Fruit fly (Drosophila melanogaster) whole organism, adult: Measurements from ENCODE around the gene CG7557.

Experiments
- CG11617 ChIP-seq: fragments of 200-800 bp; sonication (Bioruptor generic); optimal IDR thresholded peaks from 2 replicates; lab custom pipeline; 2017; ENCODE audit warnings: mild to moderate bottlenecking, missing biosample characterization, missing genetic modification reagents, missing genetic modification characterization
- CG12768 ChIP-seq: fragments of 200-800 bp; sonication (Bioruptor generic); optimal IDR thresholded peaks from 2 replicates; lab custom pipeline; 2017; ENCODE audit warnings: missing biosample characterization, missing genetic modification characterization, mild to moderate bottlenecking, moderate library complexity, missing genetic modification reagents
- CG14711 ChIP-seq: fragments of 200-800 bp; sonication (Bioruptor generic); optimal IDR thresholded peaks from 2 replicates; lab custom pipeline; 2018; ENCODE audit warnings: missing biosample characterization, mild to moderate bottlenecking, missing genetic modification characterization, moderate library complexity
- CG1620 ChIP-seq: fragments of 200-800 bp; sonication (Bioruptor generic); optimal IDR thresholded peaks from 2 replicates; lab custom pipeline; 2016; ENCODE audit warnings: missing biosample characterization, missing genetic modification characterization
- CG33017 ChIP-seq: fragments of 200-800 bp; sonication (Bioruptor generic); optimal IDR thresholded peaks from 2 replicates; lab custom pipeline; 2018; ENCODE audit warnings: missing biosample characterization, mild to moderate bottlenecking, missing genetic modification characterization, moderate library complexity
- CG5204 ChIP-seq: fragments of 200-800 bp; sonication (Bioruptor generic); optimal IDR thresholded peaks from 2 replicates; lab custom pipeline; 2016; ENCODE audit warnings: missing biosample characterization, missing genetic modification characterization
- CG7045 ChIP-seq: fragments of 200-800 bp; sonication (Bioruptor generic); optimal IDR thresholded peaks from 2 replicates; lab custom pipeline; 2017; ENCODE audit warnings: missing biosample characterization, mild to moderate bottlenecking, missing genetic modification characterization
- CG7101 ChIP-seq: fragments of 200-800 bp; sonication (Bioruptor generic); optimal IDR thresholded peaks from 2 replicates; lab custom pipeline; 2018; ENCODE audit warnings: missing biosample characterization, mild to moderate bottlenecking, missing genetic modification characterization, moderate library complexity
- Clk ChIP-seq: fragments of 200-800 bp; sonication (Bioruptor generic); optimal IDR thresholded peaks from 2 replicates; lab custom pipeline; 2017; ENCODE audit warnings: missing biosample characterization, missing genetic modification characterization
- Crg-1 ChIP-seq: fragments of 200-800 bp; sonication (Bioruptor generic); optimal IDR thresholded peaks from 2 replicates; lab custom pipeline; 2016; ENCODE audit warnings: missing biosample characterization, missing genetic modification characterization
- Hr96 ChIP-seq: fragments of 200-800 bp; sonication (Bioruptor generic); optimal IDR thresholded peaks from 2 replicates; lab custom pipeline; 2016; ENCODE audit warnings: missing biosample characterization, missing genetic modification characterization
- Mnt ChIP-seq: fragments of 200-800 bp; sonication (Bioruptor generic); optimal IDR thresholded peaks from 2 replicates; lab custom pipeline; 2016; ENCODE audit warnings: missing biosample characterization, mild to moderate bottlenecking, missing genetic modification characterization
- bab1 ChIP-seq: fragments of 200-800 bp; sonication (Bioruptor generic); optimal IDR thresholded peaks from 3 replicates; lab custom pipeline; 2019; ENCODE audit warnings: missing biosample characterization, mild to moderate bottlenecking, missing genetic modification characterization, moderate library complexity
- cic ChIP-seq: fragments of 200-800 bp; sonication (Bioruptor generic); optimal IDR thresholded peaks from 2 replicates; lab custom pipeline; 2017; ENCODE audit warnings: missing biosample characterization, mild to moderate bottlenecking, missing genetic modification characterization, moderate library complexity
- cnc ChIP-seq, 2 experiments: fragments of >200 bp; optimal IDR thresholded peaks; 2 replicates each; lab custom pipeline; 2017
- kay ChIP-seq: fragments of 200-800 bp; sonication (Bioruptor generic); peaks from one replicate; lab custom pipeline; 2016; ENCODE audit warnings: missing biosample characterization, missing genetic modification characterization, borderline replicate concordance
- ovo ChIP-seq: fragments of 200-800 bp; sonication (Bioruptor generic); optimal IDR thresholded peaks from 2 replicates; lab custom pipeline; 2016; ENCODE audit warnings: missing biosample characterization, missing genetic modification characterization
- pad ChIP-seq: fragments of 200-800 bp; sonication (Bioruptor generic); optimal IDR thresholded peaks from 3 replicates; lab custom pipeline; 2017; ENCODE audit warnings: missing biosample characterization, missing genetic modification characterization, mild to moderate bottlenecking, moderate library complexity, missing genetic modification reagents
- tj ChIP-seq: fragments of 200-800 bp; sonication (Bioruptor generic); optimal IDR thresholded peaks from 3 replicates; lab custom pipeline; 2017; ENCODE audit warnings: missing biosample characterization, mild to moderate bottlenecking, missing genetic modification characterization, moderate library complexity
- toe ChIP-seq: fragments of 200-800 bp; sonication (Bioruptor generic); optimal IDR thresholded peaks from 2 replicates; lab custom pipeline; 2016; ENCODE audit warnings: missing biosample characterization, missing genetic modification characterization

The CG7557 gene

dm6 chr3L:11440769-11441168, 4.2 kb upstream of the CG7557 start:
- TF ChIP-seq Mnt (GFP tag; lab: Kevin White, UChicago) (no peak), cic (GFP tag; lab: Kevin White, UChicago) (no peak), CG7045 (no peak), cnc (optimal IDR thresholded peaks at IDR 0.05; lab: Kevin White, UChicago) (no peak), Clk (no peak), bab1 (no peak), CG14711 (tag; lab: Kevin White, UChicago) (no peak), Hr96 (no peak), ovo (GFP tag; lab: Kevin White, UChicago) (no peak), CG12768 (GFP tag; lab: Kevin White, UChicago) (no peak), kay (GFP tag; lab: Kevin White, UChicago) (no peak), pad (no peak), Crg-1 (GFP tag; lab: Kevin White, UChicago) (no peak), tj (no peak), CG5204 (GFP tag; lab: Kevin White, UChicago) (no peak), CG1620 (no peak), CG11617 (GFP tag; lab: Kevin White, UChicago) (no peak)

- TF ChIP-seq bab1 = no peak
- TF ChIP-seq cnc (optimal IDR thresholded peaks at IDR 0.05; lab: Kevin White, UChicago) = no peak
- TF ChIP-seq kay (GFP tag; lab: Kevin White, UChicago) = no peak
- TF ChIP-seq Clk = no peak
- TF ChIP-seq CG11617 (GFP tag; lab: Kevin White, UChicago) = no peak
- TF ChIP-seq CG5204 (GFP tag; lab: Kevin White, UChicago) = no peak
- TF ChIP-seq Crg-1 (GFP tag; lab: Kevin White, UChicago) = no peak
- TF ChIP-seq CG1620 = no peak
Measured at dm6 chr3L:11441889-11442782, 2.8 kb upstream of the CG7557 start.

dm6 chr3L:11443474-11444080, 1.4 kb upstream of the CG7557 start:
- TF ChIP-seq CG14711 (tag; lab: Kevin White, UChicago) (no peak), Clk (no peak), CG12768 (GFP tag; lab: Kevin White, UChicago) (no peak), kay (GFP tag; lab: Kevin White, UChicago) (no peak), tj (no peak), cic (GFP tag; lab: Kevin White, UChicago) (no peak), CG33017 (tag; lab: Kevin White, UChicago) (no peak), Crg-1 (GFP tag; lab: Kevin White, UChicago) (no peak), CG1620 (no peak), bab1 (no peak), CG11617 (GFP tag; lab: Kevin White, UChicago) (no peak), pad (no peak), toe (GFP tag; lab: Kevin White, UChicago) (no peak), Mnt (GFP tag; lab: Kevin White, UChicago) (no peak)

- TF ChIP-seq toe (GFP tag; lab: Kevin White, UChicago) = no peak
- no peak for TF ChIP-seq CG1620
- TF ChIP-seq CG14711 (tag; lab: Kevin White, UChicago) = no peak
- TF ChIP-seq tj = no peak
- TF ChIP-seq Hr96 = no peak
- no peak for TF ChIP-seq Mnt (GFP tag; lab: Kevin White, UChicago)
- TF ChIP-seq cic (GFP tag; lab: Kevin White, UChicago) = no peak
- TF ChIP-seq kay (GFP tag; lab: Kevin White, UChicago) = no peak
- TF ChIP-seq CG12768 (GFP tag; lab: Kevin White, UChicago) = no peak
- TF ChIP-seq CG11617 (GFP tag; lab: Kevin White, UChicago) = no peak
Measured at dm6 chr3L:11444169-11444568, 792 bp upstream of the CG7557 start.

dm6 chr3L:11447022-11447728, 2.2 kb downstream of the CG7557 start:
- peak; percentile 6 for TF ChIP-seq kay (GFP tag; lab: Kevin White, UChicago)
- no peak for TF ChIP-seq Mnt (GFP tag; lab: Kevin White, UChicago)

dm6 chr3L:11448349-11448748, 3.4 kb downstream of the CG7557 start:
- no peak for TF ChIP-seq Crg-1 (GFP tag; lab: Kevin White, UChicago)
- TF ChIP-seq cnc (optimal IDR thresholded peaks at IDR 0.05; lab: Kevin White, UChicago) = no peak
- TF ChIP-seq CG14711 (tag; lab: Kevin White, UChicago) = no peak
- no peak for TF ChIP-seq CG11617 (GFP tag; lab: Kevin White, UChicago)
- TF ChIP-seq Clk = no peak
- no peak for TF ChIP-seq CG7045
- no peak for TF ChIP-seq toe (GFP tag; lab: Kevin White, UChicago)
- no peak for TF ChIP-seq CG5204 (GFP tag; lab: Kevin White, UChicago)
- TF ChIP-seq CG12768 (GFP tag; lab: Kevin White, UChicago) = no peak
- TF ChIP-seq CG7101 (tag; lab: Kevin White, UChicago) = no peak
- no peak for TF ChIP-seq kay (GFP tag; lab: Kevin White, UChicago)
- TF ChIP-seq Mnt (GFP tag; lab: Kevin White, UChicago) = no peak
- TF ChIP-seq CG33017 (tag; lab: Kevin White, UChicago) = no peak
- TF ChIP-seq pad = no peak
